Worm (Caenorhabditis elegans) whole organism, L3 larva: ENCODE data around the gene F58H1.5.
A peak's percentile ranks its signal among the peaks of the same experiment; 100 is the strongest.

Experiments used
- R02D3.7 ChIP-seq: fragments of 150-350 bp; optimal IDR thresholded peaks from 2 replicates; lab custom pipeline; 2014; ENCODE audit warnings: missing biosample characterization, missing genetic modification characterization
- ZK546.5 ChIP-seq: sonication (generic microtip); optimal IDR thresholded peaks from 2 replicates; lab custom pipeline; 2017; ENCODE audit warnings: missing biosample characterization, missing genetic modification characterization
- aly-2 ChIP-seq: fragments of 150-350 bp; optimal IDR thresholded peaks from 2 replicates; lab custom pipeline; 2014; ENCODE audit warnings: missing biosample characterization, missing genetic modification characterization
- ama-1 ChIP-seq: fragments of 150-350 bp; optimal IDR thresholded peaks from 2 replicates; lab custom pipeline; 2018
- ceh-16 ChIP-seq: sonication (generic microtip); optimal IDR thresholded peaks from 2 replicates; lab custom pipeline; 2017; ENCODE audit warnings: missing biosample characterization, missing genetic modification characterization
- ceh-28 ChIP-seq: fragments of 150-350 bp; optimal IDR thresholded peaks from 2 replicates; lab custom pipeline; 2014; ENCODE audit warnings: missing biosample characterization, missing genetic modification reagents, missing genetic modification characterization
- ceh-82 ChIP-seq: fragments of 150-350 bp; optimal IDR thresholded peaks from 2 replicates; lab custom pipeline; 2014; ENCODE audit warnings: missing biosample characterization, missing genetic modification characterization
- ceh-9 ChIP-seq: sonication (generic microtip); optimal IDR thresholded peaks from 2 replicates; lab custom pipeline; 2018; ENCODE audit warnings: missing biosample characterization, missing genetic modification characterization
- daf-12 ChIP-seq: fragments of 150-350 bp; optimal IDR thresholded peaks from 2 replicates; lab custom pipeline; 2014; ENCODE audit warnings: missing biosample characterization, missing genetic modification reagents, missing genetic modification characterization
- egl-27 ChIP-seq: sonication (generic microtip); optimal IDR thresholded peaks from 4 replicates; lab custom pipeline; 2017; ENCODE audit warnings: missing biosample characterization, missing genetic modification reagents, missing genetic modification characterization
- egl-5 ChIP-seq: fragments of 150-350 bp; optimal IDR thresholded peaks from 2 replicates; lab custom pipeline; 2017; ENCODE audit warnings: missing biosample characterization, missing genetic modification reagents, missing genetic modification characterization, inconsistent platforms
- elt-1 ChIP-seq: fragments of 150-350 bp; optimal IDR thresholded peaks from 2 replicates; lab custom pipeline; 2014; ENCODE audit warnings: missing biosample characterization, missing genetic modification characterization
- elt-2 ChIP-seq: sonication (generic microtip); optimal IDR thresholded peaks from 2 replicates; lab custom pipeline; 2016; ENCODE audit warnings: missing genetic modification reagents, mild to moderate bottlenecking, missing genetic modification characterization, missing compliant biosample characterization
- elt-3 ChIP-seq, 3 experiments: fragments of 150-350 bp in 1 of 3; sonication (generic microtip) in 2 of 3; optimal IDR thresholded peaks; 2 replicates in 2 of 3; 4 replicates in 1 of 3; lab custom pipeline; 2014 to 2017; ENCODE audit warnings: missing biosample characterization in 3 of 3, missing genetic modification characterization in 3 of 3
- eor-1 ChIP-seq, 2 experiments: fragments of 150-350 bp; optimal IDR thresholded peaks; 2 replicates each; lab custom pipeline; 2014 to 2018; ENCODE audit warnings: missing biosample characterization in 2 of 2, missing genetic modification characterization in 2 of 2
- fkh-10 ChIP-seq: sonication (generic microtip); optimal IDR thresholded peaks from 2 replicates; lab custom pipeline; 2017; ENCODE audit warnings: missing biosample characterization, missing genetic modification reagents, missing genetic modification characterization
- fkh-2 ChIP-seq: fragments of 150-350 bp; optimal IDR thresholded peaks from 2 replicates; lab custom pipeline; 2014; ENCODE audit warnings: missing biosample characterization, missing genetic modification reagents, missing genetic modification characterization
- fos-1 ChIP-seq: fragments of 150-350 bp; optimal IDR thresholded peaks from 2 replicates; lab custom pipeline; 2014; ENCODE audit warnings: missing biosample characterization, missing genetic modification characterization
- hmg-11 ChIP-seq: sonication (generic microtip); optimal IDR thresholded peaks from 2 replicates; lab custom pipeline; 2016; ENCODE audit warnings: missing genetic modification characterization, missing compliant biosample characterization
- jun-1 ChIP-seq: fragments of 150-350 bp; optimal IDR thresholded peaks from 2 replicates; lab custom pipeline; 2014; ENCODE audit warnings: missing biosample characterization, missing genetic modification reagents, missing genetic modification characterization
- lin-15B ChIP-seq: fragments of 150-350 bp; optimal IDR thresholded peaks from 2 replicates; lab custom pipeline; 2014; ENCODE audit warnings: missing biosample characterization, missing genetic modification characterization
- lin-39 ChIP-seq: fragments of 150-350 bp; optimal IDR thresholded peaks from 2 replicates; lab custom pipeline; 2018; ENCODE audit warnings: missing biosample characterization, missing genetic modification reagents, missing genetic modification characterization
- lsy-12 ChIP-seq: sonication (generic microtip); optimal IDR thresholded peaks from 2 replicates; lab custom pipeline; 2016; ENCODE audit warnings: mild to moderate bottlenecking, missing genetic modification characterization, missing compliant biosample characterization
- mdl-1 ChIP-seq: fragments of 150-350 bp; optimal IDR thresholded peaks from 2 replicates; lab custom pipeline; 2014; ENCODE audit warnings: missing biosample characterization, missing genetic modification characterization
- mml-1 ChIP-seq: fragments of 150-350 bp; sonication (generic microtip); optimal IDR thresholded peaks from 3 replicates; lab custom pipeline; 2014; ENCODE audit warnings: missing biosample characterization, missing genetic modification characterization
- nfya-1 ChIP-seq: sonication (generic microtip); optimal IDR thresholded peaks from 2 replicates; lab custom pipeline; 2017; ENCODE audit warnings: missing genetic modification characterization, mild to moderate bottlenecking, missing compliant biosample characterization, antibody characterized with exemption, moderate library complexity; ENCODE audit not compliant: insufficient read depth
- nhr-11 ChIP-seq: fragments of 150-350 bp; optimal IDR thresholded peaks from 2 replicates; lab custom pipeline; 2014; ENCODE audit warnings: missing biosample characterization, missing genetic modification characterization
- nhr-12 ChIP-seq: fragments of 150-350 bp; optimal IDR thresholded peaks from 2 replicates; lab custom pipeline; 2014; ENCODE audit warnings: missing biosample characterization, missing genetic modification characterization
- nhr-23 ChIP-seq: fragments of 150-350 bp; optimal IDR thresholded peaks from 2 replicates; lab custom pipeline; 2014; ENCODE audit warnings: missing biosample characterization, missing genetic modification reagents, missing genetic modification characterization
- nhr-237 ChIP-seq: fragments of 150-350 bp; optimal IDR thresholded peaks from 2 replicates; lab custom pipeline; 2014; ENCODE audit warnings: missing biosample characterization, missing genetic modification characterization
- nhr-25 ChIP-seq: sonication (generic microtip); optimal IDR thresholded peaks from 2 replicates; lab custom pipeline; 2017; ENCODE audit warnings: missing biosample characterization, missing genetic modification characterization
- nhr-28 ChIP-seq: fragments of 150-350 bp; optimal IDR thresholded peaks from 2 replicates; lab custom pipeline; 2014; ENCODE audit warnings: missing biosample characterization, missing genetic modification characterization
- nhr-43 ChIP-seq: sonication (generic microtip); optimal IDR thresholded peaks from 2 replicates; lab custom pipeline; 2016; ENCODE audit warnings: mild to moderate bottlenecking, missing genetic modification characterization, missing compliant biosample characterization; ENCODE audit not compliant: poor library complexity, severe bottlenecking
- nhr-67 ChIP-seq: fragments of 150-350 bp; optimal IDR thresholded peaks from 2 replicates; lab custom pipeline; 2014; ENCODE audit warnings: missing biosample characterization, missing genetic modification characterization
- nhr-76 ChIP-seq: fragments of 150-350 bp; sonication (generic microtip); optimal IDR thresholded peaks from 5 replicates; lab custom pipeline; 2014; ENCODE audit warnings: missing biosample characterization, missing genetic modification characterization
- nhr-77 ChIP-seq: fragments of 150-350 bp; optimal IDR thresholded peaks from 2 replicates; lab custom pipeline; 2014; ENCODE audit warnings: missing biosample characterization, missing genetic modification characterization
- pha-4 ChIP-seq: fragments of 150-350 bp; optimal IDR thresholded peaks from 2 replicates; lab custom pipeline; 2014; ENCODE audit warnings: missing biosample characterization, missing genetic modification reagents, missing genetic modification characterization
- pqm-1 ChIP-seq: fragments of 150-350 bp; optimal IDR thresholded peaks from 2 replicates; lab custom pipeline; 2017; ENCODE audit warnings: missing biosample characterization, missing genetic modification characterization, inconsistent platforms
- sea-2 ChIP-seq: fragments of 150-350 bp; sonication (generic microtip); optimal IDR thresholded peaks from 4 replicates; lab custom pipeline; 2014; ENCODE audit warnings: missing biosample characterization, missing genetic modification reagents, missing genetic modification characterization
- skn-1 ChIP-seq: fragments of 150-350 bp; optimal IDR thresholded peaks from 2 replicates; lab custom pipeline; 2014; ENCODE audit warnings: missing biosample characterization, missing genetic modification characterization
- snpc-4 ChIP-seq: fragments of 150-350 bp; optimal IDR thresholded peaks from 2 replicates; lab custom pipeline; 2014; ENCODE audit warnings: missing biosample characterization, missing genetic modification characterization
- tbx-2 ChIP-seq: sonication (generic microtip); optimal IDR thresholded peaks from 2 replicates; lab custom pipeline; 2016; ENCODE audit warnings: mild to moderate bottlenecking, missing genetic modification characterization, missing compliant biosample characterization
- unc-39 ChIP-seq: sonication (generic microtip); optimal IDR thresholded peaks from 4 replicates; lab custom pipeline; 2017; ENCODE audit warnings: missing biosample characterization, missing genetic modification characterization
- unc-62 ChIP-seq: fragments of 150-350 bp; sonication (generic microtip); optimal IDR thresholded peaks from 4 replicates; lab custom pipeline; 2014; ENCODE audit warnings: missing biosample characterization, missing genetic modification reagents, missing genetic modification characterization
- zag-1 ChIP-seq: fragments of 150-350 bp; optimal IDR thresholded peaks from 2 replicates; lab custom pipeline; 2014; ENCODE audit warnings: missing biosample characterization, missing genetic modification characterization
- ztf-11 ChIP-seq: fragments of 150-350 bp; optimal IDR thresholded peaks from 2 replicates; lab custom pipeline; 2014; ENCODE audit warnings: missing biosample characterization, missing genetic modification characterization
- ztf-4 ChIP-seq: fragments of 150-350 bp; optimal IDR thresholded peaks from 2 replicates; lab custom pipeline; 2014; ENCODE audit warnings: missing biosample characterization, missing genetic modification characterization

The F58H1.5 gene

DNA sequence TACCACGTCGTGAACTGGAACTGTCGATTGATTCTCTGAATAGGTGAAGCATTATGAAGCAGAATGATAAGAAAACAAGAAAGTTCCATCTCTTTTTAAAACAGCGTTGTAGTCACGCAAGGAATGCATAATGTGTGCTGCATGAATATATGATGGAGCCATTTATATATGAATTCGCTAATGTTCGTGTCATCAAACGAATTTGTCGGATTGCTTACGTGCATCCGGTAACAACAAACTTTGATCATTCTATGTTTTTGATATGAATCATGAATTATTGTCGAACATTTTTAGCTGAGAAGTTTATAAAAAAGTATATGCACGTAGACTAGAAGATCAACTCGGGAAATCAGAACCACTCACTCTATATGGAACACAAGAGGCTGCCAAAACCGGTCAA, 39.2 kb downstream of the F58H1.5 start:
- TF ChIP-seq zag-1 (tag; lab: Kevin White, UChicago) (no peak), nhr-23 (tag; lab: Kevin White, UChicago) (no peak), nfya-1 (no peak), pqm-1 (tag; lab: Kevin White, UChicago) (no peak), hmg-11 (tag; lab: Kevin White, UChicago) (no peak), ztf-11 (tag; lab: Kevin White, UChicago) (no peak), nhr-25 (no peak), ceh-28 (no peak), jun-1 (tag; lab: Kevin White, UChicago) (no peak), sea-2 (GFP tag; lab: Kevin White, UChicago) (no peak)

- TF ChIP-seq ceh-82 (tag; lab: Kevin White, UChicago) (peak; percentile 61), lsy-12 (tag; lab: Kevin White, UChicago) (peak; percentile 84), nfya-1 (peak; percentile 78), lin-15B (no peak), nhr-23 (tag; lab: Kevin White, UChicago) (peak; percentile 48), ztf-11 (tag; lab: Kevin White, UChicago) (no peak), ceh-9 (no peak), ztf-4 (tag; lab: Kevin White, UChicago) (peak; percentile 15), elt-1 (tag; lab: Kevin White, UChicago) (no peak), pha-4 (tag; lab: Kevin White, UChicago) (peak; percentile 79), nhr-11 (no peak), lin-39 (tag; lab: Kevin White, UChicago) (peak; percentile 81), egl-27 (tag; lab: Kevin White, UChicago) (peak; percentile 80), skn-1 (tag; lab: Kevin White, UChicago) (no peak), tbx-2 (tag; lab: Kevin White, UChicago) (peak; percentile 78), elt-3 (tag; optimal IDR thresholded peaks at IDR 0.05; lab: Kevin White, UChicago) (no peak), ceh-16 (tag; lab: Kevin White, UChicago) (no peak), unc-39 (tag; lab: Kevin White, UChicago) (no peak), ZK546.5 (no peak), R02D3.7 (tag; lab: Kevin White, UChicago) (peak; percentile 64), zag-1 (tag; lab: Kevin White, UChicago) (no peak), nhr-76 (tag; lab: Kevin White, UChicago) (peak; percentile 6), daf-12 (tag; lab: Kevin White, UChicago) (no peak), sea-2 (GFP tag; lab: Kevin White, UChicago) (peak; percentile 60), snpc-4 (tag; lab: Kevin White, UChicago) (peak; percentile 30), mml-1 (no peak), nhr-12 (tag; lab: Kevin White, UChicago) (no peak), ama-1 (lab: Kevin White, UChicago) (no peak), nhr-67 (tag; lab: Kevin White, UChicago) (no peak), nhr-237 (tag; lab: Kevin White, UChicago) (no peak), jun-1 (tag; lab: Kevin White, UChicago) (peak; percentile 65), nhr-77 (tag; lab: Kevin White, UChicago) (peak; percentile 36), nhr-25 (peak; percentile 71), pqm-1 (tag; lab: Kevin White, UChicago) (peak; percentile 97), unc-62 (no peak), ceh-28 (peak; percentile 67), hmg-11 (tag; lab: Kevin White, UChicago) (peak; percentile 99), nhr-43 (tag; lab: Kevin White, UChicago) (peak; percentile 91), eor-1 (tag; optimal IDR thresholded peaks at IDR 0.05; lab: Kevin White, UChicago) (no peak), nhr-28 (tag; lab: Kevin White, UChicago) (no peak), fkh-10 (GFP tag; lab: Kevin White, UChicago) (no peak), fos-1 (tag; lab: Kevin White, UChicago) (peak; percentile 62), mdl-1 (tag; lab: Kevin White, UChicago) (no peak), elt-2 (tag; lab: Kevin White, UChicago) (peak; percentile 94), aly-2 (tag; lab: Kevin White, UChicago) (peak; percentile 16), fkh-2 (tag; lab: Kevin White, UChicago) (no peak), egl-5 (tag; lab: Kevin White, UChicago) (peak; percentile 75)
Measured at ce11 chrV:12001747-12002456, 43.7 kb downstream of the F58H1.5 start, which contains the start of gene gcy-33. TSS of gene gcy-33 (minus strand) at chrV:12001797.
